Fruit fly (Drosophila melanogaster): ENCODE results near the gene CG10055.

The CG10055 gene

DNA sequence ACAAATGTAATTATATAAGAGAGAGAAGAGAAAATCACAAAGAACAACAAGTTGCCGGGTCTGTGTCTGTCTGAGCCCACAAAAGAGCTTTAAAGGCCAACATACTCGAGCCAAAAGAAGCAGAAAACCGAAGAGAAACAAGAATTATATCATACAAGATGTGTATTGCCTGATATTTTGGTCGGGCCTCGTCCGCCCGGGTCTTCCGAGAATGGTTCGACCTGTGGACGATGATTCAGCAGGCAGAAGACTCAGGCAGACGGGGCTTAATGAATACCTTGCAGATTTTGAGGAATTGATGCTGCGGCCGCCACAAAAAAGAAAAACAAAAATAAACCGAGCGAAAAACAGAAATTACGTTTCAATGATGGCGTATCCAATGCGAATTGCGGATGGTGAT, 13.5 kb downstream of the CG10055 start:
- TF ChIP-seq pan (optimal IDR thresholded peaks at IDR 0.05) (no peak), Dll (optimal IDR thresholded peaks at IDR 0.05) (no peak), usp (GFP tag; optimal IDR thresholded peaks at IDR 0.05) (no peak), EcR (GFP tag; optimal IDR thresholded peaks at IDR 0.05) (no peak), psq (optimal IDR thresholded peaks at IDR 0.05) (no peak), CG8478 (optimal IDR thresholded peaks at IDR 0.05) (no peak)

DNA sequence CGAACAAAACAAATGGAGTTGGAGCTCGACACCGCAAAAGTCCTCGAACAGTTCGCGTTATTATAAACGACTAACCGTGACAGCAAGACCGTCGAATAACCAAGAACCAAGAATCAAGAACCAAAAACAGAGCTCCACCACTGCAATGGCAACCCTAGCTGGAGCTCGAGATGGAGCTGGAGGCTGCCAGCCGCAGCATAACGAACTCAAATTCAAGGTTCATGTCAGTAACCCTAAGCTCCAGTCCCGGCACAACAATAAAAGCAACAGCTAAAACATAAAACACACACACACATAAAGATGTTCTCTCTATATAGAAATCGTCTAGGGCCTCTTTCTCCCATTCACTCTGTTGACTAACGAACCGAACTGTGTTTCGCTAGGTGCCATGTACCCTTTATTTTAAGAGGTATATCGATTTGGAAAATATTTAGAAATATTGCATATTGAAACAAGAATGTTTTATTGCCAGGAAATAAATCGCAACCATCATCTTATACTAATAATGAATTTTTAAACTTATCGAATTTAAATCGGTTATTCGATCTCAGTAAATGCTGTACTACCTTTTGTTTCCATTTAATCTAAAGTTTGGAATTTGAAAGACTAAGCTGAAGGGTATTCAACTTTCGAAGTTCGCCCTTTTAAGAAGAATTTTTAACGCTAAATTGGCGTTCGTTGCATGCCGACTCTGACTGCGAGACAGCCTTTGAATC, 14.9 kb downstream of the CG10055 start:
- TF ChIP-seq EcR (GFP tag; optimal IDR thresholded peaks at IDR 0.05) (peak in 1 of 2 experiments; percentile 67), pan (optimal IDR thresholded peaks at IDR 0.05) (no peak)

DNA sequence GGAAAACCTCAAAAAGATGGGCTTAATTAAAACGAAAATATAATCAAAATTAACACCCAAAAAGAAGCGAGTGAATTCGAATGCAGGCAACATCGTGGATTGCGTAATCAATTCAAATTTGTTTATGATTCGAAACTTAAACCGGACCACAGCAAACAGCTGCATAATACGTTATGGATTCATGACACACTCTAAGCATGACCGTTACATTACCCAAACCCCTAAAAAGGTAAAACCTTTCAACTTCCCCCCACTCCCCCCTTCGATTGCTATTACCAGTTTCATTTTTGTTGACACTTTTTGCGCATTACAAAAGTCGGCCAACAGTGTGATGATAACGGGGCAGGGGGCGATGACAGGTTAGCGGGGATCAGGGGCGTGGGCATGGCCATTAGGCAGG, 16.5 kb downstream of the CG10055 start:
- no peak for TF ChIP-seq pan (optimal IDR thresholded peaks at IDR 0.05)
- TF ChIP-seq psq (optimal IDR thresholded peaks at IDR 0.05): no peak
- no peak for TF ChIP-seq Dll (optimal IDR thresholded peaks at IDR 0.05)
- TF ChIP-seq EcR (GFP tag; optimal IDR thresholded peaks at IDR 0.05): no peak
- TF ChIP-seq usp (GFP tag; optimal IDR thresholded peaks at IDR 0.05): no peak
- TF ChIP-seq CG8478 (optimal IDR thresholded peaks at IDR 0.05): no peak

DNA sequence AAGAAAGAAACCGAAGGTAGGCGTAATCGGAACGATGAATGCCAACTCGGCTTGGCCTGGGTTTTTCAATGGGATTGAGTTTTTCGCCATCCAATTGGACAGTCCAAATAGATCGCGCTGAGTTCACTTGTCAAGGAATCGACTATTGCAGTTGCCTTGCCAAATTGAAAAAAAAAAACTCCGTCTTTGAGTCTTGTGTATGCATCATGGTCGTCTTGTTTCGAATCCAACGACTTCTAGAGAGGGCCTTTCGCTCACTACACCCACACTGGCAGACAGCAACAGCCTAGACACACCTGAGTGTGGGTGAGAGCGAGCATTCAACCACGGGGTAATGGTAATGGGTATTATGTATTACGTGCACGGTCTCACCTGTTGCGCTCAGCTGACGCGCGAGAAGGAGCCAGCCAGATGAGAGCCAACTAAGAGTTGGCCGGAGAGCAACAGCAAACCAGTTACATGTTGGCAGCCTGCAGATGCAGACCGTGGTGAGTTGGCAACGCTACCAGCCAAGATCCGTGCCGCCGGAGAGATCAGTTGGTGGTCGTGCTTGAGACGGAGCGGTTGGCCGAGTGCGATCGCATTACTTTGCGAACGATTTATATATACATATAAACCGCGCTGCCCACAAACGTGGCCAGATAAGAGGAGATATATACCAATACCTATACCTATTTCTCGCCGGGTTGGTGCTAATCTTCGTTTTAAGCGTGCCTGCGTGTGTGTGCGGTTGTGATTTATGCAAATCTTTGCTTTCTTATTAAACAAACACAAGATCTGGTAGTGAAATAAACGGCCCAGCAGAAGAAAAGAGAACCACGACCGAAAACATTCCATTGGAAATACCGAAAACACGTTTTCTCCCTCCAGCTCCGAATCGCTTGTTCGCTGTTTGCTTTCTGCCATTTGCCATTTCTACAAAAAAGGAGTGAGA, 23.9 kb downstream of the CG10055 start, which contains the start of gene sas:
Gene sas, plus strand, starts transcription at position 453 of the 934 bp plus-strand sequence.
- TF ChIP-seq CG8478 (optimal IDR thresholded peaks at IDR 0.05): no peak
- peak in 1 of 2 experiments; percentile 64 for TF ChIP-seq EcR (GFP tag; optimal IDR thresholded peaks at IDR 0.05)
- peak; percentile 69 for TF ChIP-seq Dll (optimal IDR thresholded peaks at IDR 0.05)

DNA sequence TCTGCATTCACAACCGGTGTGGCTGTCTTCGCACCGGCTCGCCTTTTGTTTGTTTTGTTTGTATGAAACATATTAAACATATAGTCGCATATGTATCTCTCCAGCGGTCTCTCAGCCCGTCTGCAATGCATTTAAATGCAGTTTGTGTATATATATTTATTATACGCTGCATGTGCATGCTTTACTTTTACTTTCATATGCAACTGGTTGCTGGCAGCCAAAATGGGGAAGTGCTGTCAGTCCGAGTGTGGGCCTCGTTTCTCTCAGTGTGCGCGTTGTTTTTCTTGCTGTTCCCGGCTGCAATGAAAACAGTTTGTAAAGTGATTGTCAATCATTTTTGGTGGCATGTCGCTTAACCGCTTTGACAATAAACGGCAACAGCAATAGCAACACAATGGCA, 26.9 kb downstream of the CG10055 start:
- TF ChIP-seq pan (optimal IDR thresholded peaks at IDR 0.05): no peak
- TF ChIP-seq EcR (GFP tag; optimal IDR thresholded peaks at IDR 0.05): no peak
- TF ChIP-seq CG8478 (optimal IDR thresholded peaks at IDR 0.05): no peak

DNA sequence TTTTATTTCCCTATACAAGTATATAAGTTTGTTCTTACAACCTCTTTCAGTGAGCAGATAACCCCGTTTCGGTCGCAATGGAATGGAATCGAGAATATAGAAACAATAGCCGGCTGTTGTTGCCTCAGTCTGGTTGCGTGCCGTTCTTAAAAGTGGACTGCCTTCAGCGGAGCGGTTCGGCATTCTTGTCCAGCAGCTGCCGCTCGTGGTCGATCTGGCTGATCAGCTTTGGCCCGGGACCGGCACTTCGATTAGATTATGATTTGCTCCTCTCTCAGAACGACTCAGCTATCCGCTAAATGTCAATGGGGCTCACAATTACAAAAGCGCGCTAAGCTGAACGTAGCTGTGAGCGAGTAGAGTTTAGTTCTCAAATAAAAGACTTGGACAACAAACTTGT, 29.4 kb downstream of the CG10055 start:
- TF ChIP-seq EcR (GFP tag; optimal IDR thresholded peaks at IDR 0.05) (no peak), psq (optimal IDR thresholded peaks at IDR 0.05) (no peak), Dll (optimal IDR thresholded peaks at IDR 0.05) (no peak), pan (optimal IDR thresholded peaks at IDR 0.05) (no peak), usp (GFP tag; optimal IDR thresholded peaks at IDR 0.05) (no peak)

DNA sequence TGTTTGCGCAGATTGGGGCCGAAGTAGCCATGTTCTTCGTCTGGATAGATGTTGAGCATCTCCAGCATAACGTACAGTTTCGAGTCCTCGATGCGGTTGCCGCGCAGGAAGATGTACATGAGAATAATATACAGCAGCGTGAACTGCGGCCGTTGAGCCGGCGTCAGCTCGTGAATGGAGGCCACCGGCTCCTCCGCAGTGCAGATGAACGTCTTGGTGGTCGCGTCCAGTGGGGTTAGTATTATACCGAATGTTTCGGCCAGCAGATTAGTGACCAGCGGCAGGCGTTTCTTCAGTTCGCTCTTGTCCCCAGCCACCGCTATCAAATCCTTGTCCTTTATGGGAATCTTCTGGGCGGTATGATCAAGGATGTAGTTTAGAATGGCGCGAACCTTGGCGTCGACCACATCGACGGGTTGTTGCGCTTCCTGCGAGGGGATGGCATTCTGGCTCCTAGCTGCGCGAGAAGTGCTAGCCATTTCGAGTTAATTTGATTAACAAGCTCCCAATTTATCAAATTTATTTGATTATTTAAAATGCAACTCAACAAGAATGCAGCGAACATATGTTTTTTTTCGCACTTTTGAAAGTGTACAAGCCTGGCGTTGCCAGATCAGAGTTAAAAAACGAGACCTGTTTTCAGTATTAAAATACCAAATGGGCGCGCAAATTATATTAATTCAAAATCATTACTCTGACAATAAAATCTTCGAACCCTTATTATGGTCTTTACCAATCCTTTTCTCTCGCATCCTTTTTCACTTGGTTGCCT, 31.7 kb downstream of the CG10055 start, which contains the start of gene MAGE:
Gene MAGE, minus strand, starts transcription at position 595 of the 772 bp plus-strand sequence.
- no peak for TF ChIP-seq CG8478 (optimal IDR thresholded peaks at IDR 0.05)
- TF ChIP-seq psq (optimal IDR thresholded peaks at IDR 0.05): no peak
- no peak for TF ChIP-seq Dll (optimal IDR thresholded peaks at IDR 0.05)
- TF ChIP-seq usp (GFP tag; optimal IDR thresholded peaks at IDR 0.05): no peak
- TF ChIP-seq pan (optimal IDR thresholded peaks at IDR 0.05): no peak
- no peak for TF ChIP-seq EcR (GFP tag; optimal IDR thresholded peaks at IDR 0.05)

DNA sequence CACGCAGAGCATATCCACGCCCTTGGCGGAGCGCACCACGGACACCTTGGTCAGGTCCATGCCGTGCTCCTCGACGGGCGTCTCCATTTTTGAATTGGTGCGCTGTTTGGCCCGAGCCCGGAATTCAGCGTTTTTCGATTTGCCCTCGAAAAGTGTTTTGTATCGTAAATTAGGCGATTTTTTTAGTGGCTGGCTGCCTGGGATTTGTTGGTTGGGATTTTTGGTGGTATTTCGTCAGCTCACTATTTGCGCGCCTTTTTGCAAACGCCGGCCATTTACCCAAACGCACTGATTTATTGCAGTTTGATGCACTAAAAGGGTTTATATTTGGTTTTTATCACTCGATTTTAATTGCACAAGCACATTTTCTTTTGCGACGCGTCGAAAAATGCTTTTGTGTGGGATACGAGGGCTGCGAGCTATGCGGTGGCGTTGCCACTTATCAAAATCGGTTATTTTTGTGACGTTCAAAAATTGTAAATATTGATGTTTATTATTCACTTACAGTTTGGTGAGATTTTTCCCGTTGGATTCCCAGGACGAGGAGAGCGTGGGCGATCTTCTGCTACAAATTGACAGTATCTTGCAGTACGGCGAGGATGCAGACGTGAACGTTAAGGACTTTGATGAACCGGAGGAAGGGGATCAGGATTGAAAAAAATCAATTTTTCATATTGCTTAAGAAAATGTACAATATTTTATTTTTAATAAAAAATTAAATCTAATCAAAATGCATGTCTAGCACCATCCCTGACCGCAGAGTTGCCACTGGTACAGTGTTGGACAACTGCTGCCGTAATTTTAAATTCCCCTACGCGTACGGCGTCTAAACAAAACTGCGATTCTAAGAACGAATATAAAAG, 35.7 kb downstream of the CG10055 start, which contains the start of the genes gfzf and Sas-4:
Gene gfzf, minus strand, starts transcription at position 425 of the 863 bp plus-strand sequence.
Gene Sas-4, plus strand, starts transcription at position 824 of the 863 bp plus-strand sequence.
- TF ChIP-seq CG8478 (optimal IDR thresholded peaks at IDR 0.05): no peak
- TF ChIP-seq usp (GFP tag; optimal IDR thresholded peaks at IDR 0.05): no peak
- TF ChIP-seq psq (optimal IDR thresholded peaks at IDR 0.05): no peak
- no peak for TF ChIP-seq pan (optimal IDR thresholded peaks at IDR 0.05)
- no peak for TF ChIP-seq Dll (optimal IDR thresholded peaks at IDR 0.05)
- no peak for TF ChIP-seq EcR (GFP tag; optimal IDR thresholded peaks at IDR 0.05)

DNA sequence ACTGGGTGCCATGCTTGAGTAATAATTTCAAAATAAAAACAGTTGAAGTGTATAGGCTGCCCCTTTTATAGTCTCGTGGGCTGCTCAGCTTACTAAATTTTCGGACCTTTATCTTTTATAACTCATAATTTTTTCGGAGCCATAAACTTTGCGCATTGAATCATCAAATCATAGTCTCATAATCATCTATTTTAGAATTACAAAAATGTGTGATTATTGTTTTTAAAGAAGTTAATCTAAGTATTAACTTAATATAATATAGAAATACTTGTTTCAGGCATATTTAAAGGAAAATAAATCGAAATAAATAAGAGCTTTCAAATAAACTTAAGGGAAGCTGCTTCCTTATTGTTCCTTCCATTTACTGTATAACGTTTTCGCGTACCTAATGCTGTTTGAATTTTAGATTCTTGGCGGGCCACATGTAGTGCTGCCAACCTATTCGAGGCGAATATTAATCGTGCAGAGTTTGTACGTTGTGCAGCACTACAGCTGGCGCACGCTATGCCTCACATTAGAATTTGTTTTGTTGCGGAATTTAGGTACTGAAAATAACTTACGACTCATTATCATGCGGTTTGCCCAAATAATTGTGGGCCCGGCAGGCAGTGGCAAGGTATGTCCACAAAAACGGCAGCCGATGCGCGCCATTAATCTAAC, 42.1 kb downstream of the CG10055 start, which contains the start of the genes CG14610 and CG2656:
Gene CG14610, minus strand, starts transcription at position 51 of the 660 bp plus-strand sequence.
Gene CG2656, plus strand, starts transcription at position 480 of the 660 bp plus-strand sequence.
- TF ChIP-seq Dll (optimal IDR thresholded peaks at IDR 0.05) (no peak), EcR (GFP tag; optimal IDR thresholded peaks at IDR 0.05) (no peak), usp (GFP tag; optimal IDR thresholded peaks at IDR 0.05) (no peak), pan (optimal IDR thresholded peaks at IDR 0.05) (no peak), psq (optimal IDR thresholded peaks at IDR 0.05) (no peak), CG8478 (optimal IDR thresholded peaks at IDR 0.05) (no peak)

DNA sequence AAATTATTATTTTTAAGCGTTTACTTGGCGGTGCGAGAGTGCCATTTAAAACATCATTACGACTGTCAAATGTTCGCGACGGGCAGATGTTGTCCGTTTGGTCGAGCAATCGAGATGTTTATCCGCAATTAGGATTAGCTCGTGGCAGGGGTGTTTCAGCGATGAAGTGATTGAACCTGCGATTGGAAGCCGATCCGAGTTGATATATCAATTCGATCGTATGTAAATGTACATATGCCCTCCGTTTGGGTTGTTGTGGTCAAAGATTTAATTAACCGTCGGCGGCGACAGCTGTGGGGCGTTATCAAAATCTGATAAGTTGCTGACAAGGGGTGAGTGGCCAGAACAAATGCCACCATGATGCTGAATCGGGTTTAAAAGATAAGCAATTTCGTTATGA, 43.9 kb downstream of the CG10055 start:
- no peak for TF ChIP-seq usp (GFP tag; optimal IDR thresholded peaks at IDR 0.05)
- TF ChIP-seq CG8478 (optimal IDR thresholded peaks at IDR 0.05): no peak
- TF ChIP-seq Dll (optimal IDR thresholded peaks at IDR 0.05): no peak
- TF ChIP-seq psq (optimal IDR thresholded peaks at IDR 0.05): no peak

All from whole organism.